Fruit fly (Drosophila melanogaster) whole organism, embryonic: Measurements from ENCODE around the gene CG32809.

Experiments used
- CG10462 ChIP-seq: fragments of 200-800 bp; sonication (Bioruptor generic); optimal IDR thresholded peaks from 2 replicates; lab custom pipeline; 2016; ENCODE audit warnings: missing biosample characterization, missing genetic modification characterization
- CG12299 ChIP-seq: fragments of 200-800 bp; sonication (Bioruptor generic); optimal IDR thresholded peaks from 2 replicates; lab custom pipeline; 2018; ENCODE audit warnings: missing biosample characterization, mild to moderate bottlenecking, missing genetic modification characterization
- CG17328 ChIP-seq: fragments of 200-800 bp; sonication (Bioruptor generic); IDR thresholded peaks from 2 replicates; pipeline ENCODE4 v1.3.6; 2022; ENCODE audit warnings: missing biosample characterization, missing genetic modification characterization
- gsb ChIP-seq: fragments of 200-800 bp; sonication (Bioruptor generic); IDR thresholded peaks from 2 replicates; pipeline ENCODE4 v1.3.6; 2022; ENCODE audit warnings: missing biosample characterization, missing genetic modification characterization
- tgo ChIP-seq: fragments of 200-800 bp; sonication (Bioruptor generic); IDR thresholded peaks from 3 replicates; pipeline ENCODE4 v1.3.6; 2022; ENCODE audit warnings: missing biosample characterization, missing genetic modification characterization
- tx ChIP-seq: fragments of 200-800 bp; sonication (Bioruptor generic); optimal IDR thresholded peaks from 2 replicates; lab custom pipeline; 2016; ENCODE audit warnings: missing biosample characterization, missing genetic modification characterization

- TF ChIP-seq CG10462 (GFP tag; lab: Kevin White, UChicago) (no peak), tgo (GFP tag; lab: Robert Waterston, UW) (no peak), tx (GFP tag; lab: Kevin White, UChicago) (no peak), CG12299 (no peak), CG17328 (no peak), gsb (no peak)
Observed at dm6 chrX:1660269-1660668, 32.3 kb downstream of the CG32809 start.
